Worm (Caenorhabditis elegans) whole organism, L1 larva: ENCODE results near the gene gldi-7.

ENCODE experiments used
- pqm-1 ChIP-seq: sonication (generic microtip); optimal IDR thresholded peaks from 3 replicates; lab custom pipeline; 2017; ENCODE audit warnings: missing biosample characterization, missing genetic modification characterization
- skn-1 ChIP-seq: fragments of 150-350 bp; optimal IDR thresholded peaks from 2 replicates; lab custom pipeline; 2014; ENCODE audit warnings: missing biosample characterization, missing genetic modification characterization
- sup-37 ChIP-seq: fragments of 200-800 bp; sonication (Bioruptor generic); optimal IDR thresholded peaks from 2 replicates; lab custom pipeline; 2018; ENCODE audit warnings: mild to moderate bottlenecking, missing genetic modification characterization, missing compliant biosample characterization

DNA sequence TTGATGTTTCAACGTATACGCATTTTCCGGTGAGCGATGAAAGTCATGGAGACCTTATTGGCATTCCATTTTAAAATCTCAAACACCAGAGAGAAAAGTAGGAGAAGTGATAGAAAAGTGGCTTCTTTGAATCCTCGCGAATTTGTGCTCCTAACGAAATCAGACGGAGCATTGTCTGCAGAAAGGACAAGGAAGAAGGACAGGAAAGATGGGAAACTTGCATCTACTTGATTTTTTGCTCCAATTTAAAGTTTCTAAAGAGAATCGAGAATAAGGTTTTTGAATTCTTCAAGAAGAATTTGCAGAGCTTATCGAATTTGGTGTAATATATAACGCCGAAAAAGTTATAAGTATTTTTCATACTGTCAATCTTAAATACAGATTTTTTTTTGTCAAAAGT is 20.1 kb upstream of the gldi-7 start:
- TF ChIP-seq sup-37 (GFP tag; lab: Kevin White, UChicago) = no peak
- TF ChIP-seq pqm-1 (tag; lab: Kevin White, UChicago) = no peak
- TF ChIP-seq skn-1 (tag; lab: Kevin White, UChicago) = no peak
